Worm (Caenorhabditis elegans): Measurements from ENCODE around the gene ceeh-1.

- no peak for TF ChIP-seq W03F9.2 (tag; optimal IDR thresholded peaks at IDR 0.05)
- TF ChIP-seq him-1 (tag; optimal IDR thresholded peaks at IDR 0.05) = no peak
- no peak for TF ChIP-seq dao-5 (tag; optimal IDR thresholded peaks at IDR 0.05)
These were observed 37.0 kb downstream of the ceeh-1 start, which contains the start of gene trpp-11 for ce11 chrIII:794984-795596.

Measured in whole organism, L4/young adult.